Fruit fly (Drosophila melanogaster) whole organism, wandering third instar larva: ENCODE data around the gene CG11975.
A peak's percentile ranks its signal among the peaks of the same experiment; 100 is the strongest.

Experiments
- Abd-B ChIP-seq: fragments of >200 bp; optimal IDR thresholded peaks from 2 replicates; lab custom pipeline; 2017; ENCODE audit warnings: missing biosample characterization, missing genetic modification characterization
- CG32264 ChIP-seq: fragments of 200-800 bp; sonication (Bioruptor generic); optimal IDR thresholded peaks from 2 replicates; lab custom pipeline; 2016; ENCODE audit warnings: missing biosample characterization, missing genetic modification characterization
- CG9705 ChIP-seq: fragments of 200-800 bp; sonication (Bioruptor generic); optimal IDR thresholded peaks from 2 replicates; lab custom pipeline; 2018; ENCODE audit warnings: missing biosample characterization, mild to moderate bottlenecking, missing genetic modification characterization
- CrebA ChIP-seq: fragments of 200-800 bp; sonication (Bioruptor generic); optimal IDR thresholded peaks from 2 replicates; lab custom pipeline; 2016; ENCODE audit warnings: missing biosample characterization, mild to moderate bottlenecking, missing genetic modification characterization, borderline replicate concordance
- Dfd ChIP-seq: fragments of >200 bp; optimal IDR thresholded peaks from 2 replicates; lab custom pipeline; 2017; ENCODE audit warnings: missing biosample characterization, missing genetic modification characterization
- Dif ChIP-seq: fragments of 200-275, 200-300 bp; sonication (Bioruptor generic); optimal IDR thresholded peaks from 2 replicates; lab custom pipeline; 2018; ENCODE audit warnings: missing biosample characterization, missing genetic modification characterization; ENCODE audit not compliant: partially characterized antibody
- GATAd ChIP-seq: sonication (Bioruptor generic); optimal IDR thresholded peaks from 2 replicates; lab custom pipeline; 2016; ENCODE audit warnings: missing biosample characterization, missing genetic modification characterization
- HLH106 ChIP-seq: fragments of 200-800 bp; optimal IDR thresholded peaks from 3 replicates; lab custom pipeline; 2019; ENCODE audit warnings: missing biosample characterization, mild to moderate bottlenecking, missing genetic modification characterization, moderate library complexity
- Hnf4 ChIP-seq: fragments of 200-800 bp; sonication (Bioruptor generic); optimal IDR thresholded peaks from 2 replicates; lab custom pipeline; 2016; ENCODE audit warnings: missing biosample characterization, mild to moderate bottlenecking, missing genetic modification characterization
- Hr78 ChIP-seq: fragments of >200 bp; optimal IDR thresholded peaks from 2 replicates; lab custom pipeline; 2017; ENCODE audit warnings: missing biosample characterization, missing genetic modification characterization
- Hr83 ChIP-seq: fragments of 200-300 bp; sonication (Bioruptor generic); optimal IDR thresholded peaks from 2 replicates; lab custom pipeline; 2016; ENCODE audit warnings: missing biosample characterization, mild to moderate bottlenecking, missing genetic modification characterization, moderate library complexity; ENCODE audit not compliant: poor library complexity, severe bottlenecking
- Jra ChIP-seq: sonication (Bioruptor generic); optimal IDR thresholded peaks from 2 replicates; lab custom pipeline; 2016; ENCODE audit warnings: missing biosample characterization, missing genetic modification characterization
- Mio ChIP-seq: sonication (Bioruptor generic); optimal IDR thresholded peaks from 2 replicates; lab custom pipeline; 2016; ENCODE audit warnings: missing biosample characterization, missing genetic modification characterization
- Myc ChIP-seq: fragments of >200 bp; optimal IDR thresholded peaks from 2 replicates; lab custom pipeline; 2017
- N ChIP-seq: fragments of >200 bp; optimal IDR thresholded peaks from 2 replicates; lab custom pipeline; 2018; ENCODE audit warnings: missing biosample characterization, missing external identifiers, missing genetic modification characterization
- OdsH ChIP-seq: fragments of 200-800 bp; sonication (Bioruptor generic); optimal IDR thresholded peaks from 2 replicates; lab custom pipeline; 2016; ENCODE audit warnings: missing biosample characterization, mild to moderate bottlenecking, missing genetic modification characterization
- Rel ChIP-seq, 2 experiments: fragments of 200-800 bp; sonication (Bioruptor generic) in 1 of 2; optimal IDR thresholded peaks; 2 replicates in 1 of 2; 3 replicates in 1 of 2; lab custom pipeline; 2016 to 2019; ENCODE audit warnings: mild to moderate bottlenecking in 2 of 2, missing biosample characterization in 2 of 2, missing genetic modification characterization in 2 of 2, moderate library complexity in 1 of 2
- Sp1 ChIP-seq: fragments of 200-800 bp; sonication (Bioruptor generic); optimal IDR thresholded peaks from 3 replicates; lab custom pipeline; 2019; ENCODE audit warnings: missing biosample characterization, mild to moderate bottlenecking, missing genetic modification characterization, moderate library complexity
- Vsx2 ChIP-seq: fragments of 200-300, 225-300 bp; sonication (Bioruptor generic); optimal IDR thresholded peaks from 2 replicates; lab custom pipeline; 2018; ENCODE audit warnings: missing biosample characterization, missing genetic modification characterization; ENCODE audit not compliant: partially characterized antibody
- br ChIP-seq: fragments of 200-800 bp; sonication (Bioruptor generic); optimal IDR thresholded peaks from 2 replicates; lab custom pipeline; 2016; ENCODE audit warnings: missing biosample characterization, missing genetic modification characterization
- brk ChIP-seq: fragments of 200-800 bp; sonication (Bioruptor generic); optimal IDR thresholded peaks from 2 replicates; lab custom pipeline; 2016; ENCODE audit warnings: missing biosample characterization, mild to moderate bottlenecking, missing genetic modification characterization
- dl ChIP-seq, 2 experiments: fragments of 175-275, 200-275 bp in 1 of 2; fragments of 200-275 bp in 1 of 2; sonication (Bioruptor generic); optimal IDR thresholded peaks; lab custom pipeline; 2018; ENCODE audit warnings: mild to moderate bottlenecking in 2 of 2, missing biosample characterization in 2 of 2, missing genetic modification characterization in 2 of 2, moderate library complexity in 2 of 2; ENCODE audit not compliant: partially characterized antibody in 2 of 2, insufficient read depth in 1 of 2
- dmrt93B ChIP-seq: fragments of 200-800 bp; sonication (Bioruptor generic); optimal IDR thresholded peaks from 2 replicates; lab custom pipeline; 2018; ENCODE audit warnings: missing biosample characterization, mild to moderate bottlenecking, missing genetic modification characterization
- dsf ChIP-seq: sonication (Bioruptor generic); optimal IDR thresholded peaks from 2 replicates; lab custom pipeline; 2016; ENCODE audit warnings: missing biosample characterization, missing genetic modification characterization, borderline replicate concordance
- ey ChIP-seq: fragments of 200-800 bp; sonication (Bioruptor generic); optimal IDR thresholded peaks from 2 replicates; lab custom pipeline; 2016; ENCODE audit warnings: missing biosample characterization, missing genetic modification characterization
- foxo ChIP-seq, 2 experiments: fragments of 200-800 bp; sonication (Bioruptor generic); optimal IDR thresholded peaks; 2 replicates in 1 of 2; 3 replicates in 1 of 2; lab custom pipeline; 2016 to 2017; ENCODE audit warnings: missing biosample characterization in 2 of 2, missing genetic modification characterization in 2 of 2
- fru ChIP-seq: fragments of 200-800 bp; sonication (Bioruptor generic); optimal IDR thresholded peaks from 3 replicates; lab custom pipeline; 2016; ENCODE audit warnings: missing biosample characterization, mild to moderate bottlenecking, missing genetic modification characterization
- h ChIP-seq: fragments of 200-800 bp; sonication (Bioruptor generic); optimal IDR thresholded peaks from 3 replicates; lab custom pipeline; 2016; ENCODE audit warnings: missing biosample characterization, mild to moderate bottlenecking, missing genetic modification characterization
- jim ChIP-seq: fragments of 175-275, 200-325 bp; sonication (Bioruptor generic); optimal IDR thresholded peaks from 2 replicates; lab custom pipeline; 2016; ENCODE audit warnings: missing biosample characterization, mild to moderate bottlenecking, missing genetic modification characterization
- lola ChIP-seq: fragments of >200 bp; optimal IDR thresholded peaks from 2 replicates; lab custom pipeline; 2017; ENCODE audit warnings: missing biosample characterization, missing genetic modification characterization
- pan ChIP-seq: fragments of >200 bp; optimal IDR thresholded peaks from 2 replicates; lab custom pipeline; 2017
- psq ChIP-seq: fragments of 200-800 bp; sonication (Bioruptor generic); optimal IDR thresholded peaks from 3 replicates; lab custom pipeline; 2017; ENCODE audit warnings: missing biosample characterization, mild to moderate bottlenecking, missing genetic modification characterization, moderate library complexity
- rgr ChIP-seq: fragments of 200-800 bp; sonication (Bioruptor generic); optimal IDR thresholded peaks from 3 replicates; lab custom pipeline; 2016; ENCODE audit warnings: missing biosample characterization, mild to moderate bottlenecking, missing genetic modification characterization
- sage ChIP-seq: fragments of 200-800 bp; sonication (Bioruptor generic); optimal IDR thresholded peaks from 2 replicates; lab custom pipeline; 2016; ENCODE audit warnings: missing biosample characterization, mild to moderate bottlenecking, missing genetic modification characterization
- sv ChIP-seq: fragments of 200-800 bp; sonication (Bioruptor generic); optimal IDR thresholded peaks from 3 replicates; lab custom pipeline; 2016; ENCODE audit warnings: missing biosample characterization, missing genetic modification characterization
- tai ChIP-seq: sonication (Bioruptor generic); optimal IDR thresholded peaks from 2 replicates; lab custom pipeline; 2016; ENCODE audit warnings: missing biosample characterization, missing genetic modification characterization
- usp ChIP-seq: fragments of >200 bp; optimal IDR thresholded peaks from 2 replicates; lab custom pipeline; 2017; ENCODE audit warnings: missing biosample characterization, missing genetic modification characterization
- woc ChIP-seq: sonication (Bioruptor generic); optimal IDR thresholded peaks from 2 replicates; lab custom pipeline; 2016; ENCODE audit warnings: missing biosample characterization, mild to moderate bottlenecking, missing genetic modification characterization

The CG11975 gene

dm6 chr3R:8992928-8993579, at the start of gene CG11975:
CG11975 (plus strand) TSS chr3R:8993253.
- TF ChIP-seq dl (GFP tag; optimal IDR thresholded peaks at IDR 0.05; lab: Kevin White, UChicago; ENCODE audit: insufficient read depth in 1 of 2, partially characterized antibody in 2 of 2) (no peak), Mio (GFP tag; lab: Kevin White, UChicago) (no peak), Myc (lab: Kevin White, UChicago) (peak; percentile 98), dsf (GFP tag; lab: Kevin White, UChicago) (no peak), ey (GFP tag; lab: Kevin White, UChicago) (peak; percentile 84), woc (GFP tag; lab: Kevin White, UChicago) (peak; percentile 92), OdsH (peak; percentile 80), pan (no peak), fru (peak; percentile 85), Abd-B (GFP tag; lab: Kevin White, UChicago) (no peak), brk (GFP tag; lab: Kevin White, UChicago) (no peak), CrebA (GFP tag; lab: Kevin White, UChicago) (no peak), psq (peak; percentile 79), Dfd (no peak), N (GFP tag; lab: Kevin White, UChicago) (no peak), GATAd (GFP tag; lab: Kevin White, UChicago) (peak; percentile 60), usp (GFP tag; lab: Kevin White, UChicago) (no peak), Jra (GFP tag; lab: Kevin White, UChicago) (peak; percentile 86), CG9705 (GFP tag; lab: Kevin White, UChicago) (peak; percentile 60), Hr78 (GFP tag; lab: Kevin White, UChicago) (no peak), Vsx2 (GFP tag; lab: Kevin White, UChicago) (no peak), br (GFP tag; lab: Kevin White, UChicago) (peak; percentile 80), sv (GFP tag; lab: Kevin White, UChicago) (peak; percentile 64), CG32264 (GFP tag; lab: Kevin White, UChicago) (peak; percentile 3), tai (no peak), Dif (GFP tag; lab: Kevin White, UChicago) (peak; percentile 28), h (GFP tag; lab: Kevin White, UChicago) (peak; percentile 89), dmrt93B (no peak), Hr83 (GFP tag; lab: Kevin White, UChicago) (peak; percentile 90), rgr (GFP tag; lab: Kevin White, UChicago) (peak; percentile 84), Hnf4 (GFP tag; lab: Kevin White, UChicago) (peak; percentile 91), sage (GFP tag; lab: Kevin White, UChicago) (no peak), HLH106 (peak; percentile 75), foxo (GFP tag; optimal IDR thresholded peaks at IDR 0.05; lab: Kevin White, UChicago) (peak; percentile 40 to 89), jim (GFP tag; lab: Kevin White, UChicago) (no peak), lola (GFP tag; lab: Kevin White, UChicago) (no peak), Rel (GFP tag; optimal IDR thresholded peaks at IDR 0.05; lab: Kevin White, UChicago) (no peak), Rel (tag; optimal IDR thresholded peaks at IDR 0.05; lab: Kevin White, UChicago) (peak; percentile 69), Sp1 (GFP tag; lab: Kevin White, UChicago) (peak; percentile 71)

dm6 chr3R:8944866-8945265, 48.2 kb upstream of the CG11975 start, which contains the start of gene CG11964:
CG11964 (minus strand) TSS chr3R:8945020.
- TF ChIP-seq GATAd (GFP tag; lab: Kevin White, UChicago): no peak
- no peak for TF ChIP-seq dmrt93B
- TF ChIP-seq Dif (GFP tag; lab: Kevin White, UChicago): no peak
- TF ChIP-seq sage (GFP tag; lab: Kevin White, UChicago): peak; percentile 25
- peak; percentile 65 for TF ChIP-seq tai
- no peak for TF ChIP-seq CrebA (GFP tag; lab: Kevin White, UChicago)
- no peak for TF ChIP-seq Vsx2 (GFP tag; lab: Kevin White, UChicago)
- peak in 1 of 2 experiments; percentile 52 for TF ChIP-seq foxo (GFP tag; optimal IDR thresholded peaks at IDR 0.05; lab: Kevin White, UChicago)
- no peak for TF ChIP-seq Hr78 (GFP tag; lab: Kevin White, UChicago)
- peak; percentile 21 for TF ChIP-seq br (GFP tag; lab: Kevin White, UChicago)
- TF ChIP-seq lola (GFP tag; lab: Kevin White, UChicago): no peak
- no peak for TF ChIP-seq Mio (GFP tag; lab: Kevin White, UChicago)
- peak; percentile 21 for TF ChIP-seq psq
- peak; percentile 71 for TF ChIP-seq Hnf4 (GFP tag; lab: Kevin White, UChicago)
- TF ChIP-seq CG9705 (GFP tag; lab: Kevin White, UChicago): no peak
- no peak for TF ChIP-seq OdsH
- peak; percentile 19 for TF ChIP-seq fru
- no peak for TF ChIP-seq dl (GFP tag; optimal IDR thresholded peaks at IDR 0.05; lab: Kevin White, UChicago; ENCODE audit: insufficient read depth in 1 of 2, partially characterized antibody in 2 of 2)
- TF ChIP-seq Dfd: no peak
- TF ChIP-seq Jra (GFP tag; lab: Kevin White, UChicago): no peak
- TF ChIP-seq HLH106: peak; percentile 48
- no peak for TF ChIP-seq N (GFP tag; lab: Kevin White, UChicago)
- TF ChIP-seq pan: no peak
- no peak for TF ChIP-seq usp (GFP tag; lab: Kevin White, UChicago)
- TF ChIP-seq rgr (GFP tag; lab: Kevin White, UChicago): peak; percentile 47
- no peak for TF ChIP-seq Rel (GFP tag; optimal IDR thresholded peaks at IDR 0.05; lab: Kevin White, UChicago)
- TF ChIP-seq Rel (tag; optimal IDR thresholded peaks at IDR 0.05; lab: Kevin White, UChicago): peak; percentile 21
- TF ChIP-seq CG32264 (GFP tag; lab: Kevin White, UChicago): no peak
- peak; percentile 63 for TF ChIP-seq sv (GFP tag; lab: Kevin White, UChicago)
- TF ChIP-seq h (GFP tag; lab: Kevin White, UChicago): peak; percentile 65
- TF ChIP-seq dsf (GFP tag; lab: Kevin White, UChicago): no peak
- peak; percentile 14 for TF ChIP-seq ey (GFP tag; lab: Kevin White, UChicago)
- TF ChIP-seq brk (GFP tag; lab: Kevin White, UChicago): no peak
- no peak for TF ChIP-seq Sp1 (GFP tag; lab: Kevin White, UChicago)
- no peak for TF ChIP-seq Abd-B (GFP tag; lab: Kevin White, UChicago)
- TF ChIP-seq woc (GFP tag; lab: Kevin White, UChicago): peak; percentile 91
- TF ChIP-seq Hr83 (GFP tag; lab: Kevin White, UChicago): peak; percentile 77
- TF ChIP-seq Myc (lab: Kevin White, UChicago): peak; percentile 35
- no peak for TF ChIP-seq jim (GFP tag; lab: Kevin White, UChicago)
